Fruit fly (Drosophila melanogaster) S2 (cell line): ENCODE results near the gene CG14731.
"Not testable (repeated sequence)": the region's sequence is repeated elsewhere in the genome, so short reads cannot be mapped to it uniquely, and the experiment has no call there.

Source experiments
- CG8478 ChIP-seq: fragments of >200 bp; optimal IDR thresholded peaks from 2 replicates; lab custom pipeline; 2018
- CTCF ChIP-seq, 2 experiments: fragments of >200 bp; optimal IDR thresholded peaks; 2 replicates each; lab custom pipeline; 2018

CG14731 gene

dm6 chr3R:11947079-11947869 lies 16.2 kb downstream of the CG14731 start:
- TF ChIP-seq CG8478 (lab: Kevin White, UChicago): no peak

- TF ChIP-seq CTCF (optimal IDR thresholded peaks at IDR 0.05; lab: Kevin White, UChicago) (no peak), CG8478 (lab: Kevin White, UChicago) (no peak)
These were observed 16.9 kb downstream of the CG14731 start for dm6 chr3R:11947959-11948358.

- no peak for TF ChIP-seq CG8478 (lab: Kevin White, UChicago)
- TF ChIP-seq CTCF (optimal IDR thresholded peaks at IDR 0.05; lab: Kevin White, UChicago): no peak
These were observed 17.9 kb downstream of the CG14731 start, which contains the start of gene Cad87A for dm6 chr3R:11948903-11949358. Gene Cad87A (minus strand): TSS chr3R:11949129.

- TF ChIP-seq CTCF (optimal IDR thresholded peaks at IDR 0.05; lab: Kevin White, UChicago): no peak
These were observed 18.4 kb downstream of the CG14731 start, which contains the start of gene CG31211 for dm6 chr3R:11949387-11950029. Gene CG31211 (plus strand): TSS chr3R:11949680.

- TF ChIP-seq CTCF (optimal IDR thresholded peaks at IDR 0.05; lab: Kevin White, UChicago); CG8478 (lab: Kevin White, UChicago): not testable (repeated sequence)
These were observed 25.4 kb downstream of the CG14731 start, which contains the start of gene Hsp70Aa for dm6 chr3R:11956444-11956843. Gene Hsp70Aa (minus strand): TSS chr3R:11956544.

dm6 chr3R:11957388-11957787 lies 26.3 kb downstream of the CG14731 start:
- TF ChIP-seq CG8478 (lab: Kevin White, UChicago): no peak
- TF ChIP-seq CTCF (optimal IDR thresholded peaks at IDR 0.05; lab: Kevin White, UChicago): no peak

dm6 chr3R:11958235-11958634 lies 27.2 kb downstream of the CG14731 start, which contains the start of gene Hsp70Ab:
Gene Hsp70Ab (plus strand): TSS chr3R:11958535.
- not testable (repeated sequence) for TF ChIP-seq CTCF (optimal IDR thresholded peaks at IDR 0.05; lab: Kevin White, UChicago); CG8478 (lab: Kevin White, UChicago)

dm6 chr3R:11962739-11963214 lies 31.7 kb downstream of the CG14731 start, which contains the start of the genes CG3281 and aurA:
Gene CG3281 (minus strand): TSS chr3R:11962805.
Gene aurA (plus strand): TSS chr3R:11963124.
- TF ChIP-seq CG8478 (lab: Kevin White, UChicago) (no peak), CTCF (optimal IDR thresholded peaks at IDR 0.05; lab: Kevin White, UChicago) (no peak)

- TF ChIP-seq CTCF (optimal IDR thresholded peaks at IDR 0.05; lab: Kevin White, UChicago): no peak
- TF ChIP-seq CG8478 (lab: Kevin White, UChicago): no peak
These were observed 32.9 kb downstream of the CG14731 start for dm6 chr3R:11964000-11964399.

- no peak for TF ChIP-seq CG8478 (lab: Kevin White, UChicago)
- TF ChIP-seq CTCF (optimal IDR thresholded peaks at IDR 0.05; lab: Kevin White, UChicago): peak in 1 of 2 experiments; percentile 16
These were observed 36.4 kb downstream of the CG14731 start, which contains the start of the genes CG12213 and GC1 for dm6 chr3R:11967262-11968029. Gene CG12213 (minus strand): TSS chr3R:11967691. Gene GC1 (plus strand): TSS chr3R:11967708.

- TF ChIP-seq CG8478 (lab: Kevin White, UChicago): no peak
- TF ChIP-seq CTCF (optimal IDR thresholded peaks at IDR 0.05; lab: Kevin White, UChicago): no peak
These were observed 37.1 kb downstream of the CG14731 start for dm6 chr3R:11968030-11968753.

- TF ChIP-seq CTCF (optimal IDR thresholded peaks at IDR 0.05; lab: Kevin White, UChicago) (no peak), CG8478 (lab: Kevin White, UChicago) (no peak)
These were observed 38.2 kb downstream of the CG14731 start for dm6 chr3R:11969217-11969616.

- TF ChIP-seq CG8478 (lab: Kevin White, UChicago) (no peak), CTCF (optimal IDR thresholded peaks at IDR 0.05; lab: Kevin White, UChicago) (no peak)
These were observed 40.3 kb downstream of the CG14731 start, which contains the start of gene GC2 for dm6 chr3R:11971394-11971793. Gene GC2 (plus strand): TSS chr3R:11971694.
